Worm (Caenorhabditis elegans) whole organism, young adult: Measurements from ENCODE around the gene snf-7.
A peak's percentile ranks its signal among the peaks of the same experiment; 100 is the strongest.

ENCODE experiments used
- B0261.1 ChIP-seq: sonication (generic microtip); optimal IDR thresholded peaks from 2 replicates; lab custom pipeline; 2016; ENCODE audit warnings: mild to moderate bottlenecking, missing genetic modification characterization, moderate library complexity, missing compliant biosample characterization
- B0336.3 ChIP-seq: fragments of 200-800 bp; sonication (Bioruptor generic); IDR thresholded peaks from 2 replicates; pipeline ENCODE4 v1.3.6; 2022; ENCODE audit warnings: missing genetic modification characterization, missing compliant biosample characterization
- C06A6.2 ChIP-seq: fragments of 200-800 bp; sonication (Bioruptor generic); conservative IDR thresholded peaks from 2 replicates; pipeline ENCODE4 v1.3.6; 2022; ENCODE audit warnings: missing genetic modification characterization, missing compliant biosample characterization
- D2030.7 ChIP-seq: fragments of 200-800 bp; sonication (Bioruptor generic); IDR thresholded peaks from 2 replicates; pipeline ENCODE4 v1.3.6; 2022; ENCODE audit warnings: missing genetic modification reagents, missing genetic modification characterization, missing compliant biosample characterization
- F33H1.4 ChIP-seq: fragments of 200-800 bp; sonication (Bioruptor generic); IDR thresholded peaks from 2 replicates; pipeline ENCODE4 v1.3.6; 2022; ENCODE audit warnings: missing genetic modification reagents, missing genetic modification characterization, missing compliant biosample characterization
- F37B4.10 ChIP-seq: fragments of 200-800 bp; sonication (Bioruptor generic); IDR thresholded peaks from 2 replicates; pipeline ENCODE4 v1.3.6; 2022; ENCODE audit warnings: missing genetic modification characterization, missing compliant biosample characterization
- F52B5.7 ChIP-seq: sonication (generic microtip); optimal IDR thresholded peaks from 2 replicates; lab custom pipeline; 2016; ENCODE audit warnings: mild to moderate bottlenecking, missing genetic modification characterization, missing compliant biosample characterization
- F55B11.4 ChIP-seq: sonication (generic microtip); optimal IDR thresholded peaks from 2 replicates; lab custom pipeline; 2016; ENCODE audit warnings: missing compliant biosample characterization, missing genetic modification characterization, borderline replicate concordance; ENCODE audit not compliant: insufficient read depth
- F57A8.1 ChIP-seq: fragments of 200-800 bp; sonication (Bioruptor generic); optimal IDR thresholded peaks from 2 replicates; lab custom pipeline; 2018; ENCODE audit warnings: mild to moderate bottlenecking, missing genetic modification characterization, moderate library complexity, missing compliant biosample characterization
- T07F8.4 ChIP-seq: sonication (generic microtip); optimal IDR thresholded peaks from 2 replicates; lab custom pipeline; 2016; ENCODE audit warnings: mild to moderate bottlenecking, missing genetic modification characterization, moderate library complexity, missing compliant biosample characterization
- Y53G8AR.9 ChIP-seq: fragments of 200-800 bp; sonication (Bioruptor generic); conservative IDR thresholded peaks from 2 replicates; pipeline ENCODE4 v1.3.6; 2022; ENCODE audit warnings: missing genetic modification reagents, missing genetic modification characterization, missing compliant biosample characterization
- Y67H2A.10 ChIP-seq: fragments of 200-800 bp; sonication (Bioruptor generic); conservative IDR thresholded peaks from 2 replicates; pipeline ENCODE4 v1.3.6; 2022; ENCODE audit warnings: missing genetic modification reagents, missing genetic modification characterization, missing compliant biosample characterization
- Y95B8A.8 ChIP-seq: fragments of 200-800 bp; sonication (Bioruptor generic); IDR thresholded peaks from 2 replicates; pipeline ENCODE4 v1.3.6; 2022; ENCODE audit warnings: missing genetic modification reagents, missing genetic modification characterization, missing compliant biosample characterization
- ama-1 ChIP-seq, 3 experiments: fragments of 150-350 bp in 1 of 3; sonication (generic microtip) in 2 of 3; optimal IDR thresholded peaks; 2 replicates each; lab custom pipeline; 2014 to 2018; ENCODE audit warnings: missing biosample characterization in 2 of 3, missing genetic modification characterization in 2 of 3, missing genetic modification reagents in 2 of 3
- aptf-3 ChIP-seq: fragments of 200-800 bp; sonication (Bioruptor generic); IDR thresholded peaks from 2 replicates; pipeline ENCODE4 v1.3.6; 2022; ENCODE audit warnings: missing genetic modification characterization, missing compliant biosample characterization
- attf-5 ChIP-seq: fragments of 200-800 bp; sonication (Bioruptor generic); optimal IDR thresholded peaks from 2 replicates; lab custom pipeline; 2018; ENCODE audit warnings: mild to moderate bottlenecking, missing genetic modification characterization, missing compliant biosample characterization
- bed-1 ChIP-seq: fragments of 200-800 bp; sonication (Bioruptor generic); IDR thresholded peaks from 2 replicates; pipeline ENCODE4 v1.3.6; 2022; ENCODE audit warnings: missing genetic modification reagents, missing genetic modification characterization, missing compliant biosample characterization
- ccch-3 ChIP-seq: fragments of 200-800 bp; sonication (Bioruptor generic); optimal IDR thresholded peaks from 2 replicates; lab custom pipeline; 2018; ENCODE audit warnings: mild to moderate bottlenecking, missing genetic modification characterization, missing compliant biosample characterization
- cebp-1 ChIP-seq, 2 experiments: fragments of 200-800 bp in 1 of 2; sonication (Bioruptor generic) in 1 of 2; sonication (generic microtip) in 1 of 2; IDR thresholded peaks in 1 of 2; optimal IDR thresholded peaks in 1 of 2; 2 replicates each; pipeline versions ENCODE4 v1.3.6 to Lab custom; 2017 to 2022; ENCODE audit warnings: missing compliant biosample characterization in 2 of 2, missing genetic modification characterization in 2 of 2, mild to moderate bottlenecking in 1 of 2, missing genetic modification reagents in 1 of 2, moderate library complexity in 1 of 2
- ceh-58 ChIP-seq: fragments of 200-800 bp; sonication (Bioruptor generic); IDR thresholded peaks from 2 replicates; pipeline ENCODE4 v1.3.6; 2022; ENCODE audit warnings: missing genetic modification characterization, missing compliant biosample characterization
- die-1 ChIP-seq: sonication (generic microtip); optimal IDR thresholded peaks from 2 replicates; lab custom pipeline; 2016; ENCODE audit warnings: missing genotype, mild to moderate bottlenecking, missing genetic modification characterization, missing compliant biosample characterization
- dox-1 ChIP-seq: fragments of 200-800 bp; sonication (Bioruptor generic); IDR thresholded peaks from 2 replicates; pipeline ENCODE4 v1.3.6; 2022; ENCODE audit warnings: missing genetic modification reagents, missing genetic modification characterization, missing compliant biosample characterization
- dpl-1 ChIP-seq: fragments of 150-350 bp; optimal IDR thresholded peaks from 2 replicates; lab custom pipeline; 2014; ENCODE audit warnings: missing biosample characterization, missing genetic modification reagents, missing genetic modification characterization
- gei-17 ChIP-seq: fragments of 200-800 bp; sonication (Bioruptor generic); optimal IDR thresholded peaks from 2 replicates; lab custom pipeline; 2018; ENCODE audit warnings: mild to moderate bottlenecking, missing genetic modification characterization, missing compliant biosample characterization
- hlh-12 ChIP-seq: sonication (generic microtip); optimal IDR thresholded peaks from 2 replicates; lab custom pipeline; 2016; ENCODE audit warnings: missing genetic modification characterization, missing compliant biosample characterization
- let-526 ChIP-seq: fragments of 200-800 bp; sonication (Bioruptor generic); IDR thresholded peaks from 2 replicates; pipeline ENCODE4 v1.3.6; 2022; ENCODE audit warnings: missing genetic modification reagents, missing genetic modification characterization, missing compliant biosample characterization
- lin-40 ChIP-seq: sonication (generic microtip); optimal IDR thresholded peaks from 2 replicates; lab custom pipeline; 2016; ENCODE audit warnings: missing genetic modification characterization, mild to moderate bottlenecking, missing compliant biosample characterization, missing genotype, missing genetic modification reagents
- lsy-27 ChIP-seq: sonication (generic microtip); optimal IDR thresholded peaks from 2 replicates; lab custom pipeline; 2017; ENCODE audit warnings: missing genetic modification characterization, mild to moderate bottlenecking, missing compliant biosample characterization, antibody characterized with exemption, missing genotype, borderline replicate concordance; ENCODE audit not compliant: insufficient read depth
- madf-10 ChIP-seq: sonication (generic microtip); optimal IDR thresholded peaks from 2 replicates; lab custom pipeline; 2016; ENCODE audit warnings: mild to moderate bottlenecking, missing genetic modification characterization, missing compliant biosample characterization
- madf-3 ChIP-seq: fragments of 200-800 bp; sonication (Bioruptor generic); IDR thresholded peaks from 2 replicates; pipeline ENCODE4 v1.3.6; 2022; ENCODE audit warnings: missing genetic modification reagents, missing genetic modification characterization, missing compliant biosample characterization
- madf-6 ChIP-seq: fragments of 200-800 bp; sonication (Bioruptor generic); IDR thresholded peaks from 2 replicates; pipeline ENCODE4 v1.3.6; 2022; ENCODE audit warnings: missing genetic modification reagents, missing genetic modification characterization, missing compliant biosample characterization
- madf-8 ChIP-seq: fragments of 200-800 bp; sonication (Bioruptor generic); conservative IDR thresholded peaks from 2 replicates; pipeline ENCODE4 v1.3.6; 2022; ENCODE audit warnings: missing genetic modification reagents, missing genetic modification characterization, missing compliant biosample characterization
- mes-4 ChIP-seq: sonication (generic microtip); optimal IDR thresholded peaks from 2 replicates; lab custom pipeline; 2016; ENCODE audit warnings: missing genotype, missing genetic modification characterization, missing compliant biosample characterization
- mxl-1 ChIP-seq: sonication (generic microtip); optimal IDR thresholded peaks from 2 replicates; lab custom pipeline; 2016; ENCODE audit warnings: missing genetic modification characterization, missing compliant biosample characterization
- nhr-120 ChIP-seq: fragments of 200-800 bp; sonication (Bioruptor generic); IDR thresholded peaks from 2 replicates; pipeline ENCODE4 v1.3.6; 2022; ENCODE audit warnings: missing genetic modification characterization, missing compliant biosample characterization
- nhr-27 ChIP-seq: fragments of 200-800 bp; sonication (Bioruptor generic); optimal IDR thresholded peaks from 2 replicates; lab custom pipeline; 2018; ENCODE audit warnings: mild to moderate bottlenecking, missing genetic modification characterization, moderate library complexity, missing compliant biosample characterization
- nhr-80 ChIP-seq: sonication (generic microtip); optimal IDR thresholded peaks from 2 replicates; lab custom pipeline; 2016; ENCODE audit warnings: missing genetic modification characterization, missing compliant biosample characterization
- snpc-1.3 ChIP-seq: sonication (generic microtip); optimal IDR thresholded peaks from 2 replicates; lab custom pipeline; 2017; ENCODE audit warnings: missing genetic modification characterization, mild to moderate bottlenecking, missing compliant biosample characterization, antibody characterized with exemption, moderate library complexity, missing genotype, missing genetic modification reagents; ENCODE audit not compliant: insufficient read depth
- snpc-3.4 ChIP-seq: sonication (generic microtip); optimal IDR thresholded peaks from 2 replicates; lab custom pipeline; 2017; ENCODE audit warnings: missing genetic modification characterization, mild to moderate bottlenecking, missing compliant biosample characterization, antibody characterized with exemption, moderate library complexity, missing genotype, missing genetic modification reagents
- somi-1 ChIP-seq: fragments of 200-800 bp; sonication (Bioruptor generic); optimal IDR thresholded peaks from 2 replicates; lab custom pipeline; 2018; ENCODE audit warnings: mild to moderate bottlenecking, missing genetic modification characterization, missing compliant biosample characterization
- tbp1 ChIP-seq: fragments of 200-800 bp; sonication (Bioruptor generic); optimal IDR thresholded peaks from 2 replicates; lab custom pipeline; 2018; ENCODE audit warnings: mild to moderate bottlenecking, missing genetic modification characterization, missing compliant biosample characterization
- tlf-1 ChIP-seq: fragments of 200-800 bp; sonication (Bioruptor generic); optimal IDR thresholded peaks from 2 replicates; lab custom pipeline; 2018; ENCODE audit warnings: mild to moderate bottlenecking, missing genetic modification characterization, missing compliant biosample characterization
- unc-130 ChIP-seq: sonication (generic microtip); optimal IDR thresholded peaks from 2 replicates; lab custom pipeline; 2016; ENCODE audit warnings: missing genetic modification reagents, missing genetic modification characterization, missing compliant biosample characterization
- ztf-22 ChIP-seq: fragments of 200-800 bp; sonication (Bioruptor generic); optimal IDR thresholded peaks from 2 replicates; lab custom pipeline; 2018; ENCODE audit warnings: mild to moderate bottlenecking, missing genetic modification characterization, moderate library complexity, missing compliant biosample characterization
- ztf-28 ChIP-seq: fragments of 200-800 bp; sonication (Bioruptor generic); IDR thresholded peaks from 2 replicates; pipeline ENCODE4 v1.3.6; 2022; ENCODE audit warnings: missing genetic modification reagents, missing genetic modification characterization, missing compliant biosample characterization
- ztf-6 ChIP-seq: fragments of 200-800 bp; sonication (Bioruptor generic); IDR thresholded peaks from 2 replicates; pipeline ENCODE4 v1.3.6; 2022; ENCODE audit warnings: missing genetic modification reagents, missing genetic modification characterization, missing compliant biosample characterization

snf-7 gene

DNA sequence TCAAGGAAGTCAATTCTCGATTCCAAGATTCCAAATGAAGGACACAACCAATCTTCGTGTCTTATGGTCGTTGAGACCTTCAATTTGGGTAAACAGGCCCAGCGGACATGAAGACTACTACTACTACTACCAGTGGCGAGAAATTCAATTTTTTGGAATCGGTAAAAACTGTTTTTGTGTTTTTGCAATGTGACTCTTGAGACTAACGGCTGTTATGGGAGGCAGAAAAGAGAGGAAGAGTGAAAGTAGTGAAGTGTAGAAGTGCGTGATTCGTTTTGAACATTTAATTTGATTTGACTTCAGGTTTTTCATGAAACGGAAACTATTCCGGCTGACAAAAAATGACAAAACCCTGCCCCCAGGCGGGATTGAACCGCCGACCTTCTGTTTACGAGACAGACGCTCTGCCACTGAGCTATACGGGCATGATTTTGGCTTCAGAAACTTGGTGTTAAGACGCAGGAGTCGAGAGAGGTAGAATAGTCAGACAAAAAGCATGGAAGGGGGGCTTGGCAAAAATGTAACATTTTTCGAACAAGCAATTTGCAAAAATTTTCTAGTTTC is 10.6 kb downstream of the snf-7 start (continued):
- TF ChIP-seq B0336.3 (GFP tag; lab: Robert Waterston, UW) (0 out of 2 replicates have a peak, but pooled peaks have one; percentile 34), attf-5 (GFP tag; lab: Kevin White, UChicago) (peak; percentile 25), F52B5.7 (tag; lab: Kevin White, UChicago) (no peak), ccch-3 (GFP tag; lab: Kevin White, UChicago) (no peak), ceh-58 (GFP tag; lab: Robert Waterston, UW) (0 out of 2 replicates have a peak, but pooled peaks have one; percentile 12), madf-6 (GFP tag; lab: Robert Waterston, UW) (peak; percentile 31; the same call in 1 of the 2 replicates), snpc-1.3 (tag; lab: Kevin White, UChicago) (peak; percentile 25), F33H1.4 (GFP tag; lab: Robert Waterston, UW) (peak; percentile 42; the same call in 1 of the 2 replicates), nhr-80 (tag; lab: Kevin White, UChicago) (peak; percentile 15), lsy-27 (tag; lab: Kevin White, UChicago) (peak; percentile 81), nhr-120 (no peak), tbp1 (GFP tag; lab: Kevin White, UChicago) (peak; percentile 92), dox-1 (GFP tag; lab: Robert Waterston, UW) (peak; percentile 74), aptf-3 (GFP tag; lab: Robert Waterston, UW) (no peak), ama-1 (optimal IDR thresholded peaks at IDR 0.05; lab: Kevin White, UChicago) (no peak), ama-1 (GFP tag; optimal IDR thresholded peaks at IDR 0.05; lab: Kevin White, UChicago) (peak; percentile 4 to 76), ztf-6 (GFP tag; lab: Robert Waterston, UW) (no peak), somi-1 (GFP tag; lab: Kevin White, UChicago) (peak; percentile 13), Y53G8AR.9 (GFP tag; lab: Robert Waterston, UW) (0 out of 2 replicates have a peak, but pooled peaks have one; percentile 28), Y67H2A.10 (GFP tag; lab: Robert Waterston, UW) (0 out of 2 replicates have a peak, but pooled peaks have one; percentile 26), bed-1 (GFP tag; lab: Robert Waterston, UW) (no peak), Y95B8A.8 (no peak), T07F8.4 (tag; lab: Kevin White, UChicago) (no peak), gei-17 (GFP tag; lab: Kevin White, UChicago) (no peak), madf-8 (GFP tag; lab: Robert Waterston, UW) (no peak), let-526 (0 out of 2 replicates have a peak, but pooled peaks have one; percentile 13), die-1 (tag; lab: Kevin White, UChicago) (peak; percentile 63), tlf-1 (GFP tag; lab: Kevin White, UChicago) (no peak), D2030.7 (0 out of 2 replicates have a peak, but pooled peaks have one; percentile 13), F55B11.4 (tag; lab: Kevin White, UChicago) (no peak), hlh-12 (tag; lab: Kevin White, UChicago) (no peak), dpl-1 (GFP tag; lab: Kevin White, UChicago) (no peak), F57A8.1 (GFP tag; lab: Kevin White, UChicago) (no peak), C06A6.2 (peak; percentile 30; the same call in 1 of the 2 replicates), mxl-1 (peak; percentile 52), lin-40 (tag; lab: Kevin White, UChicago) (peak; percentile 57), unc-130 (GFP tag; lab: Kevin White, UChicago) (no peak), nhr-27 (tag; lab: Kevin White, UChicago) (no peak), ztf-28 (GFP tag; lab: Robert Waterston, UW) (0 out of 2 replicates have a peak, but pooled peaks have one; percentile 29), madf-10 (tag; lab: Kevin White, UChicago) (peak; percentile 44), snpc-3.4 (tag; lab: Kevin White, UChicago) (peak; percentile 31), mes-4 (tag; lab: Kevin White, UChicago) (no peak), ztf-22 (GFP tag; lab: Kevin White, UChicago) (no peak), cebp-1 (GFP tag; IDR thresholded peaks at IDR 0.05; lab: Robert Waterston, UW) (no peak), cebp-1 (tag; optimal IDR thresholded peaks at IDR 0.05; lab: Kevin White, UChicago) (peak; percentile 66), B0261.1 (tag; lab: Kevin White, UChicago) (peak; percentile 84), F37B4.10 (GFP tag; lab: Robert Waterston, UW) (no peak), madf-3 (GFP tag; lab: Robert Waterston, UW) (no peak)
